Fruit fly (Drosophila melanogaster): Measurements from ENCODE around the gene Cp38.

DNA sequence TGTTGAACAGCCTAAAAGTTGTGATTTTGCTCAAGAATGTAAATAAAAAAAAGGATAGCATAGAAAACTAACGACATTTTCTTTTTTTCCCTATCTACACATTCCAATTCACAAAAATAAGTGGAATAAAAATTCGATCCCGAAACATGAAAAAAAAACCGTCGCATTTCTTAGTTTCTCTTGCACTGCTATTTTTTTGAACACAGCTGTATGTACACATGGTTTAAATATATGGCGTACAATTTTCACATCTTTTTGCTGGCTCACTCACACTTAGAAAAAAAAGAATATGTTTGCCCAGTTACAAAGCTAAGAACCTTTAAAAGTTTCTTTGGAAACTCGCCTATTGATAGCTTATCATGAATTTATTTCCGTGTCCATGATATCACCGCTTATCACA, 21.4 kb upstream of the Cp38 start:
- TF ChIP-seq Dfd (GFP tag; optimal IDR thresholded peaks at IDR 0.05): no peak
- TF ChIP-seq Vsx2 (GFP tag; optimal IDR thresholded peaks at IDR 0.05; ENCODE audit: partially characterized antibody): no peak
- TF ChIP-seq Myc (optimal IDR thresholded peaks at IDR 0.05): no peak
- TF ChIP-seq ey (GFP tag; optimal IDR thresholded peaks at IDR 0.05): no peak
- no peak for TF ChIP-seq OdsH (GFP tag; optimal IDR thresholded peaks at IDR 0.05)
- no peak for TF ChIP-seq pan (optimal IDR thresholded peaks at IDR 0.05)
- no peak for TF ChIP-seq usp (GFP tag; optimal IDR thresholded peaks at IDR 0.05)
- TF ChIP-seq woc (GFP tag; optimal IDR thresholded peaks at IDR 0.05): no peak
- no peak for TF ChIP-seq psq (GFP tag; optimal IDR thresholded peaks at IDR 0.05)
- no peak for TF ChIP-seq Hr83 (GFP tag; optimal IDR thresholded peaks at IDR 0.05; ENCODE audit: poor library complexity, severe bottlenecking)

Data from whole organism, wandering third instar larva.